Fruit fly (Drosophila melanogaster): ENCODE results near the gene Nhe1.

DNA sequence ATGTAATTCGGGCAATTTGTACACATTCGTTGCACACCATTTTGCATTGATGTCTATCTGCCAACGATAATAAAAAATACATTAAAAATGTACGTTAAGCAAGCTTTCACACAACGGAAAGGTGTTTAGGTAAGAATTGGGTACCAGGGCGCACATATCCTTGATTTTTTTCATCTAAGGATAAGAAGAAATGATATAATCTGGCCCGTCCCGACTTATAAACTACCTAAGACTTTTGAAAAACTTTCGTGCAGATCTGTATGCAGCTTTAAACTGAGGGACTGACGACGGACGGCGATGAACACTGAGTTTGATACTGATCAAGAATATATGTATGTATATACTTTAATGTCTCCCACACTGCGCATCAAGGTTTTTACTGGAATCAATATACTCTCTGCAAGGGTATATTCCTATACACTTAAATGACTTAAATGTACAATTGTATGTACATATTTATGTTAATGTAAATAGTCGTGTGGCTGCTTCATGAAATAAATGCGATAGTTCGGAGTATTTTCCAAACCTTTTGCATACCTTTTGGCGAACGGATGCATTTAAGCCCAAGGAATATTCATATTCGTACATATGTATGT lies 41.1 kb downstream of the Nhe1 start, which contains the start of gene Cda5:
- TF ChIP-seq CG8119 (GFP tag; IDR thresholded peaks at IDR 0.05) (0 out of 3 replicates have a peak, but pooled peaks have one; percentile 13), CG10669 (GFP tag; optimal IDR thresholded peaks at IDR 0.05) (no peak), CG6276 (GFP tag; optimal IDR thresholded peaks at IDR 0.05) (no peak), CG9139 (GFP tag; optimal IDR thresholded peaks at IDR 0.05) (no peak)

Measured in whole organism, prepupa.